Worm (Caenorhabditis elegans) whole organism, early embryonic: ENCODE data around the gene cdkl-1.

ENCODE experiments used
- B0310.2 ChIP-seq: sonication (generic microtip); optimal IDR thresholded peaks from 2 replicates; lab custom pipeline; 2016; ENCODE audit warnings: mild to moderate bottlenecking, missing genetic modification characterization, missing compliant biosample characterization
- F13C5.2 ChIP-seq: sonication (generic microtip); optimal IDR thresholded peaks from 2 replicates; lab custom pipeline; 2017; ENCODE audit warnings: mild to moderate bottlenecking, missing genetic modification characterization, inconsistent platforms, missing compliant biosample characterization
- aly-1 ChIP-seq: sonication (generic microtip); optimal IDR thresholded peaks from 2 replicates; lab custom pipeline; 2016; ENCODE audit warnings: missing genetic modification characterization, missing compliant biosample characterization
- ama-1 ChIP-seq: fragments of 150-350 bp; optimal IDR thresholded peaks from 2 replicates; lab custom pipeline; 2014
- ceh-13 ChIP-seq: fragments of 200-800 bp; sonication (Bioruptor generic); optimal IDR thresholded peaks from 2 replicates; lab custom pipeline; 2018; ENCODE audit warnings: mild to moderate bottlenecking, missing genetic modification characterization, missing compliant biosample characterization
- ceh-36 ChIP-seq: sonication (generic microtip); optimal IDR thresholded peaks from 2 replicates; lab custom pipeline; 2016; ENCODE audit warnings: missing genetic modification characterization, inconsistent platforms, missing compliant biosample characterization
- ets-7 ChIP-seq: sonication (generic microtip); optimal IDR thresholded peaks from 2 replicates; lab custom pipeline; 2016; ENCODE audit warnings: missing genotype, missing genetic modification characterization, missing compliant biosample characterization
- flt-1 ChIP-seq: fragments of 200-800 bp; sonication (Bioruptor generic); IDR thresholded peaks from 2 replicates; pipeline ENCODE4 v1.3.6; 2022; ENCODE audit warnings: missing genetic modification characterization, missing compliant biosample characterization
- hmbx-1 ChIP-seq: sonication (generic microtip); optimal IDR thresholded peaks from 2 replicates; lab custom pipeline; 2016; ENCODE audit warnings: mild to moderate bottlenecking, missing genetic modification characterization, missing compliant biosample characterization
- hmg-4 ChIP-seq: fragments of 200-800 bp; sonication (Bioruptor generic); optimal IDR thresholded peaks from 2 replicates; lab custom pipeline; 2018; ENCODE audit warnings: mild to moderate bottlenecking, missing genetic modification characterization, missing compliant biosample characterization
- hnd-1 ChIP-seq: sonication (generic microtip); optimal IDR thresholded peaks from 2 replicates; lab custom pipeline; 2016; ENCODE audit warnings: missing genetic modification characterization, missing compliant biosample characterization
- pes-1 ChIP-seq: fragments of 200-800 bp; sonication (Bioruptor generic); IDR thresholded peaks from 2 replicates; pipeline ENCODE4 v1.3.6; 2022; ENCODE audit warnings: missing genetic modification reagents, missing genetic modification characterization, missing compliant biosample characterization
- scrt-1 ChIP-seq: fragments of 200-800 bp; sonication (Bioruptor generic); IDR thresholded peaks from 2 replicates; pipeline ENCODE4 v1.3.6; 2022; ENCODE audit warnings: missing genetic modification characterization, missing compliant biosample characterization
- sea-1 ChIP-seq: fragments of 200-800 bp; sonication (Bioruptor generic); conservative IDR thresholded peaks from 2 replicates; pipeline ENCODE4 v1.3.6; 2022; ENCODE audit warnings: missing genetic modification characterization, missing compliant biosample characterization
- tbx-11 ChIP-seq: fragments of 200-800 bp; sonication (Bioruptor generic); IDR thresholded peaks from 2 replicates; pipeline ENCODE4 v1.3.6; 2022; ENCODE audit warnings: missing genetic modification characterization, missing compliant biosample characterization
- tbx-37 ChIP-seq: fragments of 200-800 bp; sonication (Bioruptor generic); conservative IDR thresholded peaks from 2 replicates; pipeline ENCODE4 v1.3.6; 2022; ENCODE audit warnings: missing genetic modification reagents, missing genetic modification characterization, missing compliant biosample characterization
- tra-4 ChIP-seq: sonication (generic microtip); optimal IDR thresholded peaks from 2 replicates; lab custom pipeline; 2017; ENCODE audit warnings: missing genetic modification characterization, missing compliant biosample characterization

The cdkl-1 gene

DNA sequence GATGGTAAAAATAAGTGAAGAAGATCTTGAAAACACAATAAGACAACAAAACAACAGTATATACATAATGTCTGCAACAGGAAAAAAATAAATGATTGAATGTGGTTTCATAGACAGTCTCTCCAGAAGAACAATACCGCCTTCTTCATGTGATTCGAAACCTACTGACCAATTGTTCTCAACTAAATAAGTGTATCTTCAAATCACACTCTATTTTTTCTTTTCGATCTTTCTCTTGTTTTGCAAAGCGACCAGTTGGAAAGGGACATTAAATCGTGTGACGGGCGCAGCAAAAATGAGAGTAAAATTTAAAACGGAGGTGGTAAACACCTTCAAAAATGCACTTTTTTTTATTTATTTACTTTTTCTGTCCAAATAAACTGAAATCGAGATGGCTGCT, 36.8 kb upstream of the cdkl-1 start:
- no peak for TF ChIP-seq flt-1
- TF ChIP-seq hmbx-1 (tag; lab: Kevin White, UChicago) = no peak
- no peak for TF ChIP-seq sea-1
- no peak for TF ChIP-seq hmg-4 (GFP tag; lab: Kevin White, UChicago)
- no peak for TF ChIP-seq ceh-13 (GFP tag; lab: Kevin White, UChicago)
- no peak for TF ChIP-seq ceh-36 (tag; lab: Kevin White, UChicago)
- no peak for TF ChIP-seq F13C5.2
- TF ChIP-seq hnd-1 = no peak
- TF ChIP-seq scrt-1 = no peak
- no peak for TF ChIP-seq pes-1
- TF ChIP-seq ama-1 = no peak
- no peak for TF ChIP-seq tbx-11
- no peak for TF ChIP-seq ets-7 (tag; lab: Kevin White, UChicago)
- no peak for TF ChIP-seq tra-4 (tag; lab: Kevin White, UChicago)
- no peak for TF ChIP-seq aly-1 (tag; lab: Kevin White, UChicago)

ce11 chrV:11063115-11063514, 35.6 kb upstream of the cdkl-1 start, which contains the start of gene T04C12.9:
Gene T04C12.9 (minus strand): TSS chrV:11063215.
- TF ChIP-seq sea-1 = no peak
- no peak for TF ChIP-seq pes-1
- TF ChIP-seq scrt-1 = no peak
- TF ChIP-seq B0310.2 (tag; lab: Kevin White, UChicago) = no peak
- TF ChIP-seq tbx-11 = no peak
- no peak for TF ChIP-seq ama-1
- TF ChIP-seq hmbx-1 (tag; lab: Kevin White, UChicago) = no peak
- TF ChIP-seq tbx-37 (GFP tag; lab: Robert Waterston, UW) = no peak
- TF ChIP-seq aly-1 (tag; lab: Kevin White, UChicago) = no peak

ce11 chrV:11065513-11065912, 33.2 kb upstream of the cdkl-1 start, which contains the start of gene nlp-80:
Gene nlp-80 (minus strand): TSS chrV:11065613.
- TF ChIP-seq hnd-1 (no peak), F13C5.2 (no peak), pes-1 (no peak), ceh-36 (tag; lab: Kevin White, UChicago) (no peak), tbx-37 (GFP tag; lab: Robert Waterston, UW) (no peak), ets-7 (tag; lab: Kevin White, UChicago) (no peak), B0310.2 (tag; lab: Kevin White, UChicago) (no peak), flt-1 (no peak), aly-1 (tag; lab: Kevin White, UChicago) (no peak), sea-1 (no peak), ceh-13 (GFP tag; lab: Kevin White, UChicago) (no peak), hmg-4 (GFP tag; lab: Kevin White, UChicago) (no peak), tbx-11 (no peak), scrt-1 (no peak), tra-4 (tag; lab: Kevin White, UChicago) (no peak), ama-1 (no peak), hmbx-1 (tag; lab: Kevin White, UChicago) (no peak)

DNA sequence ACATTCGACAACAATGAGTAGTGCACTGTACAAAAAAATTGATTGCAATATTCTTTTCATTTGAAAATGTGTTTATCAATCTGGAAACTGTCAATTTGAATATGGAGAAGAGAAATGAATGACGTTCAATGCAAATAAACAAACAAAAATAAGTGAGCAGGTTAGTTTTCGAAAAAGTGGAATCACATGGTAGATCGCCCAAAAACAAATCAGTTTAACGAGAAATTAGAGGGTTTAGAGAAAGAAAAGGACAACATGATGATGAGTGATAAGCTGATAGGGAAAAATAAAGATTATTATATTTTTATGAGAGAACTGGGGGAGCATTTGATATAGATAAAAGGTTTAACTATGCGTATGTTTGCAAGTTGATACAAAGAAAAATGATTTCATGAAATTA, 29.4 kb upstream of the cdkl-1 start, which contains the start of gene T04C12.8:
TSS of gene T04C12.8 (minus strand) at position 82 of the 400 bp plus-strand sequence.
- TF ChIP-seq ceh-36 (tag; lab: Kevin White, UChicago) (no peak), scrt-1 (no peak), hmbx-1 (tag; lab: Kevin White, UChicago) (no peak), ceh-13 (GFP tag; lab: Kevin White, UChicago) (no peak), tbx-11 (no peak), aly-1 (tag; lab: Kevin White, UChicago) (no peak), tbx-37 (GFP tag; lab: Robert Waterston, UW) (no peak), tra-4 (tag; lab: Kevin White, UChicago) (no peak), B0310.2 (tag; lab: Kevin White, UChicago) (no peak), ets-7 (tag; lab: Kevin White, UChicago) (no peak), flt-1 (no peak), hmg-4 (GFP tag; lab: Kevin White, UChicago) (no peak), ama-1 (no peak), pes-1 (no peak), hnd-1 (no peak), F13C5.2 (no peak), sea-1 (no peak)

DNA sequence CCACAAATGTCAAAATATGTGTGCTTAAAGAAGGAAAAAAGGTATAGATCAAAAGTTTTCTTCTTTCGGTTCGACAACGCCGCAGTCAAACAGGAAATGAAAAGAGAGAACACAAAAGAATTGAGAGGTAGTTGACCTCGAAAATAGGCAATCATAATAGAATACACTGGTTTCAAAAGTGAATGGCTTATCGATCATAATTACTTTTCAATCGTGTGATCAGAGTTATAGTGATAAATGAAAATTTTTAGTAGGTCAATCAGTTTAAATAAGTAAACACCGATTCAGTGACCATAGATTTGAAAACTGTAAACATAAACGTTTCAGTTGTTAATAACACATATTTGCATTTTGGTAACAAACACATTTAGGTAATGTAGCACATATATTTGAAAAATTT, 28.3 kb upstream of the cdkl-1 start:
- TF ChIP-seq pes-1 = no peak
- TF ChIP-seq ceh-13 (GFP tag; lab: Kevin White, UChicago) = no peak
- no peak for TF ChIP-seq ets-7 (tag; lab: Kevin White, UChicago)
- TF ChIP-seq tbx-37 (GFP tag; lab: Robert Waterston, UW) = no peak
- TF ChIP-seq F13C5.2 = no peak
- TF ChIP-seq sea-1 = no peak
- TF ChIP-seq B0310.2 (tag; lab: Kevin White, UChicago) = no peak
- TF ChIP-seq flt-1 = no peak
- TF ChIP-seq ceh-36 (tag; lab: Kevin White, UChicago) = no peak
- no peak for TF ChIP-seq tra-4 (tag; lab: Kevin White, UChicago)
- no peak for TF ChIP-seq hnd-1
- no peak for TF ChIP-seq ama-1
- TF ChIP-seq hmbx-1 (tag; lab: Kevin White, UChicago) = no peak
- no peak for TF ChIP-seq hmg-4 (GFP tag; lab: Kevin White, UChicago)
- no peak for TF ChIP-seq tbx-11

DNA sequence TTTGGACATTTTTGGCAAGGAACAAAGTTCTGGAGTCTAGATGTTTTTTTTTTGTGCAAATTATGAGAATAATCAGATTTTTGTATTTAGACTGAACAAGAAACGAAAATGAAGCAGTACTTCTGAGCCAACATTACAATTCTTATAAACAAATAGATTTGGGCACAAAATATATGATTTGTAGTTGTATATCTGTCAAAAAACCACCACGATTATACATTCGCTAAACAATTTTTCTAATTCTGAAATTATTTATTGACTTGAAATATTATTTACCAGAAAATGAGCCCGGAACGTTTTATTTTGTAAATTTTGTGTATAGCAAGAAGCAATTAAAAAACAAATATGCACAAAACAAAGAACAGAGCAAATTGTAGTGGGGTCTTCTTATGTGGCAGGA, 27.2 kb upstream of the cdkl-1 start:
- no peak for TF ChIP-seq hnd-1
- no peak for TF ChIP-seq pes-1
- TF ChIP-seq tbx-37 (GFP tag; lab: Robert Waterston, UW) = no peak
- TF ChIP-seq tbx-11 = no peak
- TF ChIP-seq scrt-1 = no peak
- TF ChIP-seq ets-7 (tag; lab: Kevin White, UChicago) = no peak
- no peak for TF ChIP-seq aly-1 (tag; lab: Kevin White, UChicago)
- TF ChIP-seq ceh-13 (GFP tag; lab: Kevin White, UChicago) = no peak

- TF ChIP-seq ceh-36 (tag; lab: Kevin White, UChicago) (no peak), sea-1 (no peak), tra-4 (tag; lab: Kevin White, UChicago) (no peak), aly-1 (tag; lab: Kevin White, UChicago) (no peak), tbx-37 (GFP tag; lab: Robert Waterston, UW) (no peak), hmbx-1 (tag; lab: Kevin White, UChicago) (no peak), F13C5.2 (no peak), pes-1 (no peak), ama-1 (no peak), scrt-1 (no peak), hnd-1 (no peak), B0310.2 (tag; lab: Kevin White, UChicago) (no peak), ets-7 (tag; lab: Kevin White, UChicago) (no peak)
Observed at ce11 chrV:11073354-11073753, 25.3 kb upstream of the cdkl-1 start.
